Fruit fly (Drosophila melanogaster) whole organism, prepupa: ENCODE measurements around the gene Hn.

Source experiments
- Blimp-1 ChIP-seq: fragments of 200-800 bp; sonication (Bioruptor generic); optimal IDR thresholded peaks from 3 replicates; lab custom pipeline; 2017; ENCODE audit warnings: missing biosample characterization, missing genetic modification characterization, mild to moderate bottlenecking, moderate library complexity, missing genetic modification reagents
- CG10631 ChIP-seq: fragments of 200-800 bp; sonication (Bioruptor generic); optimal IDR thresholded peaks from 2 replicates; lab custom pipeline; 2016; ENCODE audit warnings: missing biosample characterization, missing genetic modification characterization
- CG11294 ChIP-seq: fragments of 200-800 bp; sonication (Bioruptor generic); IDR thresholded peaks from 2 replicates; pipeline ENCODE4 v1.3.6; 2022; ENCODE audit warnings: missing biosample characterization, missing genetic modification characterization
- CG11762 ChIP-seq: fragments of 200-800 bp; sonication (Bioruptor generic); optimal IDR thresholded peaks from 3 replicates; lab custom pipeline; 2016; ENCODE audit warnings: missing biosample characterization, missing genetic modification characterization; ENCODE audit not compliant: insufficient read depth
- CG11902 ChIP-seq: fragments of 200-800 bp; sonication (Bioruptor generic); optimal IDR thresholded peaks from 3 replicates; lab custom pipeline; 2016; ENCODE audit warnings: missing biosample characterization, missing genetic modification characterization
- CG15336 ChIP-seq: fragments of 200-800 bp; sonication (Bioruptor generic); IDR thresholded peaks from 2 replicates; pipeline ENCODE4 v1.3.6; 2022; ENCODE audit warnings: missing biosample characterization, missing genetic modification characterization
- CG31627 ChIP-seq: fragments of 200-800 bp; sonication (Bioruptor generic); optimal IDR thresholded peaks from 3 replicates; lab custom pipeline; 2016; ENCODE audit warnings: missing biosample characterization, missing genetic modification characterization
- CG32006 ChIP-seq: fragments of 200-800 bp; sonication (Bioruptor generic); optimal IDR thresholded peaks from 3 replicates; lab custom pipeline; 2017; ENCODE audit warnings: missing biosample characterization, mild to moderate bottlenecking, missing genetic modification characterization
- CG34406 ChIP-seq: fragments of 200-800 bp; sonication (Bioruptor generic); optimal IDR thresholded peaks from 3 replicates; lab custom pipeline; 2016; ENCODE audit warnings: missing biosample characterization, missing genetic modification characterization
- CG3919 ChIP-seq: fragments of 200-800 bp; sonication (Bioruptor generic); optimal IDR thresholded peaks from 3 replicates; lab custom pipeline; 2016; ENCODE audit warnings: missing biosample characterization, missing genetic modification characterization
- CG6163 ChIP-seq: fragments of 200-800 bp; sonication (Bioruptor generic); IDR thresholded peaks from 3 replicates; pipeline ENCODE4 v1.3.6; 2022; ENCODE audit warnings: missing biosample characterization, missing genetic modification characterization
- CG6792 ChIP-seq: fragments of 200-800 bp; sonication (Bioruptor generic); optimal IDR thresholded peaks from 3 replicates; lab custom pipeline; 2016; ENCODE audit warnings: missing biosample characterization, missing genetic modification characterization
- CG6808 ChIP-seq: fragments of 200-800 bp; sonication (Bioruptor generic); optimal IDR thresholded peaks from 3 replicates; lab custom pipeline; 2017; ENCODE audit warnings: missing biosample characterization, missing genetic modification characterization, mild to moderate bottlenecking, moderate library complexity, missing genetic modification reagents
- CG7368 ChIP-seq: fragments of 200-800 bp; sonication (Bioruptor generic); optimal IDR thresholded peaks from 3 replicates; lab custom pipeline; 2016; ENCODE audit warnings: missing biosample characterization, missing genetic modification characterization
- CG8119 ChIP-seq: fragments of 200-800 bp; sonication (Bioruptor generic); IDR thresholded peaks from 3 replicates; pipeline ENCODE4 v1.3.6; 2022; ENCODE audit warnings: missing biosample characterization, missing genetic modification characterization
- CG8319 ChIP-seq: fragments of 200-800 bp; sonication (Bioruptor generic); optimal IDR thresholded peaks from 3 replicates; lab custom pipeline; 2016; ENCODE audit warnings: missing biosample characterization, missing genetic modification characterization
- CG9139 ChIP-seq: fragments of 200-800 bp; sonication (Bioruptor generic); optimal IDR thresholded peaks from 3 replicates; lab custom pipeline; 2017; ENCODE audit warnings: missing biosample characterization, mild to moderate bottlenecking, missing genetic modification characterization
- Eip78C ChIP-seq: fragments of 200-800 bp; sonication (Bioruptor generic); peaks from one replicate; lab custom pipeline; 2016; ENCODE audit warnings: missing biosample characterization, missing genetic modification characterization
- Eip93F ChIP-seq: fragments of 200-800 bp; sonication (Bioruptor generic); optimal IDR thresholded peaks from 2 replicates; lab custom pipeline; 2016; ENCODE audit warnings: missing biosample characterization, mild to moderate bottlenecking, missing genetic modification characterization
- Ets21C ChIP-seq: fragments of 200-800 bp; sonication (Bioruptor generic); optimal IDR thresholded peaks from 3 replicates; lab custom pipeline; 2016; ENCODE audit warnings: missing biosample characterization, missing genetic modification characterization
- Gug ChIP-seq: fragments of 200-800 bp; sonication (Bioruptor generic); IDR thresholded peaks from 2 replicates; pipeline ENCODE4 v1.3.6; 2022; ENCODE audit warnings: missing biosample characterization, missing genetic modification characterization
- Hr39 ChIP-seq: fragments of 200-800 bp; sonication (Bioruptor generic); optimal IDR thresholded peaks from 2 replicates; lab custom pipeline; 2016; ENCODE audit warnings: missing biosample characterization, missing genetic modification characterization
- Hr4 ChIP-seq: fragments of 200-800 bp; sonication (Bioruptor generic); optimal IDR thresholded peaks from 3 replicates; lab custom pipeline; 2016; ENCODE audit warnings: missing biosample characterization, missing genetic modification characterization
- Met ChIP-seq: fragments of 200-800 bp; sonication (Bioruptor generic); optimal IDR thresholded peaks from 3 replicates; lab custom pipeline; 2016; ENCODE audit warnings: missing biosample characterization, missing genetic modification characterization
- OdsH ChIP-seq: fragments of 200-800 bp; sonication (Bioruptor generic); optimal IDR thresholded peaks from 3 replicates; lab custom pipeline; 2016; ENCODE audit warnings: missing biosample characterization, missing genetic modification characterization
- Smox ChIP-seq: fragments of 200-800 bp; sonication (Bioruptor generic); optimal IDR thresholded peaks from 3 replicates; lab custom pipeline; 2016; ENCODE audit warnings: missing biosample characterization, missing genetic modification characterization
- Sox102F ChIP-seq: fragments of 200-800 bp; sonication (Bioruptor generic); optimal IDR thresholded peaks from 2 replicates; lab custom pipeline; 2016; ENCODE audit warnings: missing biosample characterization, mild to moderate bottlenecking, missing genetic modification characterization
- Sox14 ChIP-seq: fragments of 200-800 bp; sonication (Bioruptor generic); optimal IDR thresholded peaks from 3 replicates; lab custom pipeline; 2016; ENCODE audit warnings: missing biosample characterization, missing genetic modification characterization
- Sox15 ChIP-seq: fragments of 200-800 bp; sonication (Bioruptor generic); optimal IDR thresholded peaks from 3 replicates; lab custom pipeline; 2016; ENCODE audit warnings: missing biosample characterization, missing genetic modification characterization
- achi ChIP-seq: fragments of 200-800 bp; sonication (Bioruptor generic); optimal IDR thresholded peaks from 3 replicates; lab custom pipeline; 2016; ENCODE audit warnings: missing biosample characterization, missing genetic modification characterization
- acj6 ChIP-seq: fragments of 200-800 bp; sonication (Bioruptor generic); optimal IDR thresholded peaks from 3 replicates; lab custom pipeline; 2016; ENCODE audit warnings: missing biosample characterization, missing genetic modification characterization
- cyc ChIP-seq: fragments of 200-800 bp; sonication (Bioruptor generic); optimal IDR thresholded peaks from 3 replicates; lab custom pipeline; 2016; ENCODE audit warnings: missing biosample characterization, missing genetic modification characterization
- dsx ChIP-seq: fragments of 200-800 bp; optimal IDR thresholded peaks from 3 replicates; lab custom pipeline; 2019; ENCODE audit warnings: missing biosample characterization, mild to moderate bottlenecking, missing genetic modification characterization, moderate library complexity; ENCODE audit not compliant: poor library complexity, severe bottlenecking
- eg ChIP-seq: fragments of 200-800 bp; sonication (Bioruptor generic); IDR thresholded peaks from 3 replicates; pipeline ENCODE4 v1.3.6; 2022; ENCODE audit warnings: missing biosample characterization, missing genetic modification characterization
- esn ChIP-seq: fragments of 200-800 bp; sonication (Bioruptor generic); optimal IDR thresholded peaks from 2 replicates; lab custom pipeline; 2016; ENCODE audit warnings: missing biosample characterization, mild to moderate bottlenecking, missing genetic modification characterization, moderate library complexity
- fd59A ChIP-seq: fragments of 200-800 bp; sonication (Bioruptor generic); optimal IDR thresholded peaks from 2 replicates; lab custom pipeline; 2017; ENCODE audit warnings: missing biosample characterization, mild to moderate bottlenecking, missing genetic modification characterization, missing genetic modification reagents
- fd85E ChIP-seq: fragments of 200-800 bp; sonication (Bioruptor generic); optimal IDR thresholded peaks from 3 replicates; lab custom pipeline; 2016; ENCODE audit warnings: missing biosample characterization, missing genetic modification characterization
- fkh ChIP-seq: fragments of 200-800 bp; sonication (Bioruptor generic); optimal IDR thresholded peaks from 3 replicates; lab custom pipeline; 2017; ENCODE audit warnings: missing biosample characterization, mild to moderate bottlenecking, missing genetic modification characterization, moderate library complexity
- lz ChIP-seq: fragments of 200-800 bp; sonication (Bioruptor generic); optimal IDR thresholded peaks from 3 replicates; lab custom pipeline; 2016; ENCODE audit warnings: missing biosample characterization, missing genetic modification characterization
- net ChIP-seq: fragments of 200-800 bp; sonication (Bioruptor generic); optimal IDR thresholded peaks from 3 replicates; lab custom pipeline; 2016; ENCODE audit warnings: missing biosample characterization, missing genetic modification characterization
- pdm3 ChIP-seq: fragments of 200-800 bp; sonication (Bioruptor generic); optimal IDR thresholded peaks from 3 replicates; lab custom pipeline; 2016; ENCODE audit warnings: missing biosample characterization, missing genetic modification characterization
- salr ChIP-seq, 2 experiments: fragments of 200-800 bp; sonication (Bioruptor generic); optimal IDR thresholded peaks; 3 replicates each; lab custom pipeline; 2016 to 2018; ENCODE audit warnings: missing biosample characterization in 2 of 2, missing genetic modification characterization in 2 of 2, mild to moderate bottlenecking in 1 of 2
- spab ChIP-seq: fragments of 200-800 bp; sonication (Bioruptor generic); optimal IDR thresholded peaks from 2 replicates; lab custom pipeline; 2017; ENCODE audit warnings: missing biosample characterization, mild to moderate bottlenecking, missing genetic modification characterization, missing genetic modification reagents
- topi ChIP-seq: fragments of 200-800 bp; sonication (Bioruptor generic); optimal IDR thresholded peaks from 3 replicates; lab custom pipeline; 2016; ENCODE audit warnings: missing biosample characterization, missing genetic modification characterization
- vri ChIP-seq: fragments of 200-800 bp; sonication (Bioruptor generic); optimal IDR thresholded peaks from 3 replicates; lab custom pipeline; 2016; ENCODE audit warnings: missing biosample characterization, mild to moderate bottlenecking, missing genetic modification characterization

Gene Hn

dm6 chr3L:7790224-7790623 is 30.0 kb downstream of the Hn start:
- peak; percentile 31; the same call in 1 of the 3 replicates for TF ChIP-seq eg (GFP tag; lab: Robert Waterston, UW)
- no peak; the same call in 2 of the 3 replicates for TF ChIP-seq CG6163 (GFP tag; lab: Robert Waterston, UW)
- TF ChIP-seq CG15336 (GFP tag; lab: Robert Waterston, UW), result peak; percentile 36; the same call in 1 of the 2 replicates
- TF ChIP-seq CG34406 (GFP tag; lab: Kevin White, UChicago), result no peak

- TF ChIP-seq topi (peak; percentile 88), CG32006 (GFP tag; lab: Kevin White, UChicago) (peak; percentile 21), Eip93F (GFP tag; lab: Kevin White, UChicago) (no peak), Gug (GFP tag; lab: Robert Waterston, UW) (0 out of 2 replicates have a peak, but pooled peaks have one; percentile 22), CG7368 (peak; percentile 12), Smox (GFP tag; lab: Kevin White, UChicago) (peak; percentile 86), CG8119 (GFP tag; lab: Robert Waterston, UW) (no peak), dsx (GFP tag; lab: Kevin White, UChicago) (no peak), Hr39 (GFP tag; lab: Kevin White, UChicago) (peak; percentile 82), cyc (peak; percentile 79), Met (GFP tag; lab: Kevin White, UChicago) (peak; percentile 88), Hr4 (GFP tag; lab: Kevin White, UChicago) (peak; percentile 22), Sox14 (GFP tag; lab: Kevin White, UChicago) (peak; percentile 53), CG6808 (GFP tag; lab: Kevin White, UChicago) (no peak), salr (GFP tag; optimal IDR thresholded peaks at IDR 0.05; lab: Kevin White, UChicago) (no peak), CG31627 (GFP tag; lab: Kevin White, UChicago) (peak; percentile 87), CG15336 (GFP tag; lab: Robert Waterston, UW) (peak; percentile 58), pdm3 (GFP tag; lab: Kevin White, UChicago) (peak; percentile 49), CG6792 (peak; percentile 42), esn (peak; percentile 89), CG11902 (GFP tag; lab: Kevin White, UChicago) (peak; percentile 39), CG8319 (GFP tag; lab: Kevin White, UChicago) (peak; percentile 23), eg (GFP tag; lab: Robert Waterston, UW) (0 out of 3 replicates have a peak, but pooled peaks have one; percentile 39), net (GFP tag; lab: Kevin White, UChicago) (no peak), lz (GFP tag; lab: Kevin White, UChicago) (peak; percentile 74), achi (peak; percentile 47), CG3919 (GFP tag; lab: Kevin White, UChicago) (peak; percentile 43), CG11294 (GFP tag; lab: Robert Waterston, UW) (no peak), CG34406 (GFP tag; lab: Kevin White, UChicago) (peak; percentile 41), OdsH (peak; percentile 47), fd85E (no peak), fkh (no peak), CG10631 (GFP tag; lab: Kevin White, UChicago) (no peak), CG9139 (GFP tag; lab: Kevin White, UChicago) (no peak), vri (GFP tag; lab: Kevin White, UChicago) (peak; percentile 88), Blimp-1 (GFP tag; lab: Kevin White, UChicago) (peak; percentile 77), acj6 (peak; percentile 61), spab (no peak), Eip78C (GFP tag; lab: Kevin White, UChicago) (peak; percentile 67), CG11762 (GFP tag; lab: Kevin White, UChicago) (peak; percentile 0), Sox102F (GFP tag; lab: Kevin White, UChicago) (peak; percentile 82), Ets21C (peak; percentile 62), fd59A (no peak), CG6163 (GFP tag; lab: Robert Waterston, UW) (peak; percentile 69), Sox15 (GFP tag; lab: Kevin White, UChicago) (peak; percentile 18)
These were observed 32.0 kb downstream of the Hn start for dm6 chr3L:7792249-7792648.
